Worm (Caenorhabditis elegans) whole organism, young adult: ENCODE data around the gene aldo-1.

ENCODE experiments used
- B0336.3 ChIP-seq: fragments of 200-800 bp; sonication (Bioruptor generic); IDR thresholded peaks from 2 replicates; pipeline ENCODE4 v1.3.6; 2022; ENCODE audit warnings: missing genetic modification characterization, missing compliant biosample characterization
- F49E8.2 ChIP-seq: sonication (generic microtip); optimal IDR thresholded peaks from 3 replicates; lab custom pipeline; 2017; ENCODE audit warnings: missing genetic modification characterization, mild to moderate bottlenecking, missing compliant biosample characterization, antibody characterized with exemption, moderate library complexity; ENCODE audit not compliant: insufficient read depth
- F57C9.4 ChIP-seq: sonication (generic microtip); optimal IDR thresholded peaks from 2 replicates; lab custom pipeline; 2017; ENCODE audit warnings: mild to moderate bottlenecking, missing genetic modification characterization, missing compliant biosample characterization
- Y56A3A.18 ChIP-seq: fragments of 200-800 bp; sonication (Bioruptor generic); IDR thresholded peaks from 2 replicates; pipeline ENCODE4 v1.3.6; 2022; ENCODE audit warnings: missing genetic modification reagents, missing genetic modification characterization, missing compliant biosample characterization
- Y79H2A.3 ChIP-seq: fragments of 200-800 bp; sonication (Bioruptor generic); conservative IDR thresholded peaks from 2 replicates; pipeline ENCODE4 v1.3.6; 2022; ENCODE audit warnings: missing genetic modification reagents, missing genetic modification characterization, missing compliant biosample characterization
- ZK185.1 ChIP-seq: sonication (generic microtip); optimal IDR thresholded peaks from 2 replicates; lab custom pipeline; 2016; ENCODE audit warnings: mild to moderate bottlenecking, missing genetic modification characterization, missing compliant biosample characterization; ENCODE audit not compliant: poor library complexity, severe bottlenecking
- akir-1 ChIP-seq: fragments of 200-800 bp; sonication (Bioruptor generic); optimal IDR thresholded peaks from 2 replicates; lab custom pipeline; 2018; ENCODE audit warnings: mild to moderate bottlenecking, missing genetic modification characterization, moderate library complexity, missing compliant biosample characterization
- attf-5 ChIP-seq: fragments of 200-800 bp; sonication (Bioruptor generic); optimal IDR thresholded peaks from 2 replicates; lab custom pipeline; 2018; ENCODE audit warnings: mild to moderate bottlenecking, missing genetic modification characterization, missing compliant biosample characterization
- bed-1 ChIP-seq: fragments of 200-800 bp; sonication (Bioruptor generic); IDR thresholded peaks from 2 replicates; pipeline ENCODE4 v1.3.6; 2022; ENCODE audit warnings: missing genetic modification reagents, missing genetic modification characterization, missing compliant biosample characterization
- ceh-40 ChIP-seq: fragments of 200-800 bp; sonication (Bioruptor generic); IDR thresholded peaks from 2 replicates; pipeline ENCODE4 v1.3.6; 2022; ENCODE audit warnings: missing genetic modification characterization, missing compliant biosample characterization
- ceh-79 ChIP-seq: sonication (generic microtip); optimal IDR thresholded peaks from 2 replicates; lab custom pipeline; 2017; ENCODE audit warnings: mild to moderate bottlenecking, missing genetic modification characterization, missing compliant biosample characterization
- die-1 ChIP-seq: sonication (generic microtip); optimal IDR thresholded peaks from 2 replicates; lab custom pipeline; 2016; ENCODE audit warnings: missing genotype, mild to moderate bottlenecking, missing genetic modification characterization, missing compliant biosample characterization
- efl-1 ChIP-seq: fragments of 150-350 bp; optimal IDR thresholded peaks from 2 replicates; lab custom pipeline; 2014; ENCODE audit warnings: missing biosample characterization, missing genetic modification reagents, missing genetic modification characterization
- egrh-3 ChIP-seq: fragments of 200-800 bp; sonication (Bioruptor generic); IDR thresholded peaks from 2 replicates; pipeline ENCODE4 v1.3.6; 2022; ENCODE audit warnings: missing genetic modification reagents, missing genetic modification characterization, missing compliant biosample characterization
- him-1 ChIP-seq: sonication (generic microtip); optimal IDR thresholded peaks from 2 replicates; lab custom pipeline; 2016; ENCODE audit warnings: missing genotype, missing genetic modification reagents, missing genetic modification characterization, missing compliant biosample characterization
- hsf-1 ChIP-seq: fragments of 200-800 bp; sonication (Bioruptor generic); IDR thresholded peaks from 2 replicates; pipeline ENCODE4 v1.3.6; 2022; ENCODE audit warnings: missing genetic modification reagents, missing genetic modification characterization, missing compliant biosample characterization
- let-526 ChIP-seq: fragments of 200-800 bp; sonication (Bioruptor generic); IDR thresholded peaks from 2 replicates; pipeline ENCODE4 v1.3.6; 2022; ENCODE audit warnings: missing genetic modification reagents, missing genetic modification characterization, missing compliant biosample characterization
- madf-10 ChIP-seq: sonication (generic microtip); optimal IDR thresholded peaks from 2 replicates; lab custom pipeline; 2016; ENCODE audit warnings: mild to moderate bottlenecking, missing genetic modification characterization, missing compliant biosample characterization
- mel-28 ChIP-seq: sonication (generic microtip); optimal IDR thresholded peaks from 2 replicates; lab custom pipeline; 2016; ENCODE audit warnings: borderline replicate concordance, mild to moderate bottlenecking, missing genetic modification characterization, missing compliant biosample characterization
- nfyb-1 ChIP-seq: fragments of 200-800 bp; sonication (Bioruptor generic); IDR thresholded peaks from 2 replicates; pipeline ENCODE4 v1.3.6; 2022; ENCODE audit warnings: missing genetic modification reagents, missing genetic modification characterization, missing compliant biosample characterization
- nhr-120 ChIP-seq: fragments of 200-800 bp; sonication (Bioruptor generic); IDR thresholded peaks from 2 replicates; pipeline ENCODE4 v1.3.6; 2022; ENCODE audit warnings: missing genetic modification characterization, missing compliant biosample characterization
- sea-2 ChIP-seq: fragments of 200-800 bp; sonication (Bioruptor generic); IDR thresholded peaks from 2 replicates; pipeline ENCODE4 v1.3.6; 2022; ENCODE audit warnings: missing genetic modification characterization, missing compliant biosample characterization
- tbp1 ChIP-seq: fragments of 200-800 bp; sonication (Bioruptor generic); optimal IDR thresholded peaks from 2 replicates; lab custom pipeline; 2018; ENCODE audit warnings: mild to moderate bottlenecking, missing genetic modification characterization, missing compliant biosample characterization
- zfh-2 ChIP-seq: fragments of 200-800 bp; sonication (Bioruptor generic); conservative IDR thresholded peaks from 2 replicates; pipeline ENCODE4 v1.3.6; 2022; ENCODE audit warnings: missing genetic modification reagents, missing genetic modification characterization, missing compliant biosample characterization
- ztf-6 ChIP-seq: fragments of 200-800 bp; sonication (Bioruptor generic); IDR thresholded peaks from 2 replicates; pipeline ENCODE4 v1.3.6; 2022; ENCODE audit warnings: missing genetic modification reagents, missing genetic modification characterization, missing compliant biosample characterization

aldo-1 gene

ce11 chrIII:13524021-13524420, 40.7 kb downstream of the aldo-1 start, which contains the start of gene pod-1:
Gene pod-1 (minus strand): TSS chrIII:13524121.
- no peak for TF ChIP-seq sea-2 (GFP tag; lab: Robert Waterston, UW)
- TF ChIP-seq hsf-1 (GFP tag; lab: Robert Waterston, UW), result no peak
- no peak for TF ChIP-seq ceh-40 (GFP tag; lab: Robert Waterston, UW)
- no peak for TF ChIP-seq tbp1 (GFP tag; lab: Kevin White, UChicago)
- TF ChIP-seq mel-28 (tag; lab: Kevin White, UChicago), result no peak
- TF ChIP-seq ZK185.1 (tag; lab: Kevin White, UChicago), result no peak
- TF ChIP-seq die-1 (tag; lab: Kevin White, UChicago), result no peak
- TF ChIP-seq ztf-6, result no peak

ce11 chrIII:13518437-13518836, 46.3 kb downstream of the aldo-1 start:
- TF ChIP-seq egrh-3 (peak; percentile 41; the same call in 1 of the 2 replicates), zfh-2 (GFP tag; lab: Robert Waterston, UW) (peak; percentile 56), bed-1 (GFP tag; lab: Robert Waterston, UW) (0 out of 2 replicates have a peak, but pooled peaks have one; percentile 51), him-1 (tag; lab: Kevin White, UChicago) (no peak)
- TF ChIP-seq, all 124 proteins: peak for 3

DNA sequence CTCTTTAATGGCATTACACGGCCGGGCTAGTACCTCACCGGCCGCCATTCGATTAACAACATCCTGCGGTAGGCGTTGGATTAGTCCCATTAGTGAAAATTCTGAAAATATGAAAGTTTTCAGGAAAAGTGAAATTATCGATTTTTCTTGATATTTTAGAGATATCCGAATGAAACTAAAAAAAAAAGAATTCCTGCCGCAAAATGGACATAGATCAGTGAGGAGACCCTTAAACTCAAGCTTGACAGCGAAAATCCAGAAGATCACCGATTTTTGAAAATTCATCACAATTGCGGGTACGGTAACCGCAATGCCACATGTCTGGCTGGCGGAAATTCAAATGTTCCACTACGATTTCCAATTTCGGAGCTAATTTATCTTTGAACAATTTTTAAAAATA, 50.3 kb downstream of the aldo-1 start, which contains the start of gene mlh-1:
mlh-1 (minus strand) TSS at position 101 of the 400 bp plus-strand sequence.
- TF ChIP-seq F49E8.2 (tag; lab: Kevin White, UChicago), result no peak
- no peak for TF ChIP-seq efl-1
- TF ChIP-seq Y79H2A.3, result 0 out of 2 replicates have a peak, but pooled peaks have one; percentile 45
- TF ChIP-seq nfyb-1 (GFP tag; lab: Robert Waterston, UW), result 0 out of 2 replicates have a peak, but pooled peaks have one; percentile 18
- TF ChIP-seq F57C9.4 (tag; lab: Kevin White, UChicago), result no peak
- TF ChIP-seq akir-1 (GFP tag; lab: Kevin White, UChicago), result no peak
- TF ChIP-seq let-526 (GFP tag; lab: Robert Waterston, UW), result no peak
- no peak for TF ChIP-seq ceh-79 (tag; lab: Kevin White, UChicago)
- TF ChIP-seq B0336.3 (GFP tag; lab: Robert Waterston, UW), result peak; percentile 42; the same call in 1 of the 2 replicates
- no peak for TF ChIP-seq attf-5 (GFP tag; lab: Kevin White, UChicago)
- no peak for TF ChIP-seq nhr-120 (GFP tag; lab: Robert Waterston, UW)
- TF ChIP-seq madf-10 (tag; lab: Kevin White, UChicago), result no peak
- TF ChIP-seq zfh-2 (GFP tag; lab: Robert Waterston, UW), result no peak
- TF ChIP-seq Y56A3A.18 (GFP tag; lab: Robert Waterston, UW), result no peak
